Comparison of ENCODE assay signal across 4 fruit fly cellular contexts in genomic region chr3R:15092784-15093183, dm6.
TF ChIP-seq lines count a peak whose summit lies in the region.

No protein-coding gene starts in this region.

- no peak for TF ChIP-seq CTCF in whole organism, embryonic (GFP tag; optimal IDR thresholded peaks at IDR 0.05; lab: Kevin White, UChicago)

TF ChIP-seq in whole organism, adult, 20 proteins besides CTCF, POLR2A, EP300 and RAD21:
- TF ChIP-seq cnc (optimal IDR thresholded peaks at IDR 0.05; lab: Kevin White, UChicago) (no peak), Hr96 (GFP tag; optimal IDR thresholded peaks at IDR 0.05; lab: Kevin White, UChicago) (no peak), CG33017 (tag; optimal IDR thresholded peaks at IDR 0.05; lab: Kevin White, UChicago) (no peak), CG5204 (GFP tag; optimal IDR thresholded peaks at IDR 0.05; lab: Kevin White, UChicago) (no peak), Crg-1 (GFP tag; optimal IDR thresholded peaks at IDR 0.05; lab: Kevin White, UChicago) (no peak), CG7045 (GFP tag; optimal IDR thresholded peaks at IDR 0.05; lab: Kevin White, UChicago) (no peak), CG7101 (tag; optimal IDR thresholded peaks at IDR 0.05; lab: Kevin White, UChicago) (no peak), ovo (GFP tag; optimal IDR thresholded peaks at IDR 0.05; lab: Kevin White, UChicago) (no peak), cic (GFP tag; optimal IDR thresholded peaks at IDR 0.05; lab: Kevin White, UChicago) (peak; percentile 27), toe (GFP tag; optimal IDR thresholded peaks at IDR 0.05; lab: Kevin White, UChicago) (no peak), kay (GFP tag; lab: Kevin White, UChicago; ENCODE audit: borderline replicate concordance) (no peak), CG11617 (GFP tag; optimal IDR thresholded peaks at IDR 0.05; lab: Kevin White, UChicago) (no peak), pad (GFP tag; optimal IDR thresholded peaks at IDR 0.05; lab: Kevin White, UChicago) (no peak), CG1620 (GFP tag; optimal IDR thresholded peaks at IDR 0.05; lab: Kevin White, UChicago) (no peak), Mnt (GFP tag; optimal IDR thresholded peaks at IDR 0.05; lab: Kevin White, UChicago) (no peak), CG14711 (tag; optimal IDR thresholded peaks at IDR 0.05; lab: Kevin White, UChicago) (no peak), tj (GFP tag; optimal IDR thresholded peaks at IDR 0.05; lab: Kevin White, UChicago) (peak; percentile 63)
TF ChIP-seq in whole organism, adult: peak in this region for 2.

TF ChIP-seq in whole organism, embryonic, 481 proteins besides CTCF, POLR2A, EP300 and RAD21 (continues in another document):
- TF ChIP-seq CG10321 (GFP tag; IDR thresholded peaks at IDR 0.05; lab: Robert Waterston, UW) = no peak
- TF ChIP-seq slbo (GFP tag; IDR thresholded peaks at IDR 0.05; lab: Robert Waterston, UW) = no peak
- TF ChIP-seq run (tag; optimal IDR thresholded peaks at IDR 0.05; lab: Kevin White, UChicago) = peak; percentile 22
- TF ChIP-seq CG4820 (GFP tag; optimal IDR thresholded peaks at IDR 0.05; lab: Kevin White, UChicago) = no peak
- no peak for TF ChIP-seq CG30403 (GFP tag; optimal IDR thresholded peaks at IDR 0.05; lab: Kevin White, UChicago)
- no peak for TF ChIP-seq repo (GFP tag; optimal IDR thresholded peaks at IDR 0.05; lab: Kevin White, UChicago)
- TF ChIP-seq CG8924 (tag; optimal IDR thresholded peaks at IDR 0.05; lab: Kevin White, UChicago) = no peak
- TF ChIP-seq NfI (GFP tag; optimal IDR thresholded peaks at IDR 0.05; lab: Kevin White, UChicago) = no peak
- no peak for TF ChIP-seq CG8290 (GFP tag; optimal IDR thresholded peaks at IDR 0.05; lab: Kevin White, UChicago)
- TF ChIP-seq CG8290 (tag; optimal IDR thresholded peaks at IDR 0.05; lab: Kevin White, UChicago) = peak in 1 of 2 experiments; percentile 47
- TF ChIP-seq shn (GFP tag; optimal IDR thresholded peaks at IDR 0.05; lab: Kevin White, UChicago) = no peak
- peak; percentile 33 for TF ChIP-seq CG10209 (GFP tag; optimal IDR thresholded peaks at IDR 0.05; lab: Kevin White, UChicago)
- TF ChIP-seq Camta (GFP tag; optimal IDR thresholded peaks at IDR 0.05; lab: Kevin White, UChicago) = no peak
- peak; percentile 59 for TF ChIP-seq CG12071 (GFP tag; optimal IDR thresholded peaks at IDR 0.05; lab: Kevin White, UChicago)
- no peak for TF ChIP-seq inv (GFP tag; IDR thresholded peaks at IDR 0.05; lab: Robert Waterston, UW; ENCODE audit: partially characterized antibody)
- TF ChIP-seq abd-A (tag; optimal IDR thresholded peaks at IDR 0.05; lab: Kevin White, UChicago) = no peak
- peak; percentile 17; the same call in 1 of the 2 replicates for TF ChIP-seq ranshi (GFP tag; IDR thresholded peaks at IDR 0.05; lab: Robert Waterston, UW)
- no peak for TF ChIP-seq lov (optimal IDR thresholded peaks at IDR 0.05; lab: Kevin White, UChicago)
- TF ChIP-seq lov (GFP tag; IDR thresholded peaks at IDR 0.05; lab: Robert Waterston, UW) = no peak
- peak; percentile 38 for TF ChIP-seq gro (GFP tag; optimal IDR thresholded peaks at IDR 0.05; lab: Kevin White, UChicago)
- TF ChIP-seq Lim3 (GFP tag; IDR thresholded peaks at IDR 0.05; lab: Robert Waterston, UW) = no peak
- TF ChIP-seq D19A (tag; optimal IDR thresholded peaks at IDR 0.05; lab: Kevin White, UChicago) = no peak
- peak; percentile 35 for TF ChIP-seq CG2202 (tag; optimal IDR thresholded peaks at IDR 0.05; lab: Kevin White, UChicago)
- no peak for TF ChIP-seq CG11695 (GFP tag; IDR thresholded peaks at IDR 0.05; lab: Robert Waterston, UW)
- TF ChIP-seq CG7839 (tag; optimal IDR thresholded peaks at IDR 0.05; lab: Kevin White, UChicago) = no peak
- TF ChIP-seq CG13296 (GFP tag; optimal IDR thresholded peaks at IDR 0.05; lab: Kevin White, UChicago) = peak; percentile 58
- TF ChIP-seq YL-1 (GFP tag; optimal IDR thresholded peaks at IDR 0.05; lab: Kevin White, UChicago) = no peak

TF ChIP-seq in whole organism, prepupa, 60 proteins besides CTCF, POLR2A, EP300 and RAD21:
- TF ChIP-seq Sox14 (GFP tag; optimal IDR thresholded peaks at IDR 0.05; lab: Kevin White, UChicago) = peak; percentile 28
- no peak for TF ChIP-seq Lpt (GFP tag; optimal IDR thresholded peaks at IDR 0.05; lab: Kevin White, UChicago)
- TF ChIP-seq CG11294 (GFP tag; IDR thresholded peaks at IDR 0.05; lab: Robert Waterston, UW) = no peak
- no peak for TF ChIP-seq cyc (GFP tag; optimal IDR thresholded peaks at IDR 0.05; lab: Kevin White, UChicago)
- peak; percentile 35 for TF ChIP-seq Eip93F (GFP tag; optimal IDR thresholded peaks at IDR 0.05; lab: Kevin White, UChicago)
- TF ChIP-seq fkh (GFP tag; optimal IDR thresholded peaks at IDR 0.05; lab: Kevin White, UChicago) = peak; percentile 93
- TF ChIP-seq CG4318 (GFP tag; optimal IDR thresholded peaks at IDR 0.05; lab: Kevin White, UChicago) = no peak
- TF ChIP-seq Eip75B (GFP tag; optimal IDR thresholded peaks at IDR 0.05; lab: Kevin White, UChicago) = no peak
- TF ChIP-seq CG8119 (GFP tag; IDR thresholded peaks at IDR 0.05; lab: Robert Waterston, UW) = no peak
TF ChIP-seq in whole organism, prepupa: peak in this region for 3.

TF ChIP-seq in whole organism, pupa, 21 proteins besides CTCF, POLR2A, EP300 and RAD21:
- TF ChIP-seq CG4496 (GFP tag; IDR thresholded peaks at IDR 0.05; lab: Robert Waterston, UW) (peak; percentile 13; the same call in 1 of the 3 replicates), CG32121 (GFP tag; IDR thresholded peaks at IDR 0.05; lab: Robert Waterston, UW) (no peak), CG10348 (GFP tag; IDR thresholded peaks at IDR 0.05; lab: Robert Waterston, UW) (no peak), Pif1A (GFP tag; optimal IDR thresholded peaks at IDR 0.05; lab: Kevin White, UChicago) (no peak), D1 (tag; optimal IDR thresholded peaks at IDR 0.05; lab: Kevin White, UChicago) (no peak), EcR (GFP tag; optimal IDR thresholded peaks at IDR 0.05; lab: Kevin White, UChicago) (no peak), Ets98B (GFP tag; IDR thresholded peaks at IDR 0.05; lab: Robert Waterston, UW) (no peak)
